Fruit fly (Drosophila melanogaster) whole organism, pupa: ENCODE data around the gene CG33306.

ENCODE experiments used
- CG13204 ChIP-seq: fragments of 200-800 bp; sonication (Bioruptor generic); optimal IDR thresholded peaks from 2 replicates; lab custom pipeline; 2018; ENCODE audit warnings: missing biosample characterization, mild to moderate bottlenecking, missing genetic modification characterization, moderate library complexity
- CG15710 ChIP-seq: fragments of 200-800 bp; sonication (Bioruptor generic); optimal IDR thresholded peaks from 2 replicates; lab custom pipeline; 2018; ENCODE audit warnings: missing biosample characterization, mild to moderate bottlenecking, missing genetic modification characterization, moderate library complexity
- CG34367 ChIP-seq: fragments of 200-800 bp; sonication (Bioruptor generic); optimal IDR thresholded peaks from 2 replicates; lab custom pipeline; 2018; ENCODE audit warnings: missing biosample characterization, mild to moderate bottlenecking, missing genetic modification characterization
- CG4496 ChIP-seq: fragments of 200-800 bp; sonication (Bioruptor generic); IDR thresholded peaks from 3 replicates; pipeline ENCODE4 v1.3.6; 2022; ENCODE audit warnings: missing biosample characterization, missing genetic modification characterization
- CG8301 ChIP-seq: fragments of 200-800 bp; sonication (Bioruptor generic); optimal IDR thresholded peaks from 2 replicates; lab custom pipeline; 2018; ENCODE audit warnings: missing biosample characterization, mild to moderate bottlenecking, missing genetic modification characterization
- Pif1A ChIP-seq: fragments of 200-800 bp; sonication (Bioruptor generic); optimal IDR thresholded peaks from 3 replicates; lab custom pipeline; 2016; ENCODE audit warnings: missing biosample characterization, missing genetic modification characterization

DNA sequence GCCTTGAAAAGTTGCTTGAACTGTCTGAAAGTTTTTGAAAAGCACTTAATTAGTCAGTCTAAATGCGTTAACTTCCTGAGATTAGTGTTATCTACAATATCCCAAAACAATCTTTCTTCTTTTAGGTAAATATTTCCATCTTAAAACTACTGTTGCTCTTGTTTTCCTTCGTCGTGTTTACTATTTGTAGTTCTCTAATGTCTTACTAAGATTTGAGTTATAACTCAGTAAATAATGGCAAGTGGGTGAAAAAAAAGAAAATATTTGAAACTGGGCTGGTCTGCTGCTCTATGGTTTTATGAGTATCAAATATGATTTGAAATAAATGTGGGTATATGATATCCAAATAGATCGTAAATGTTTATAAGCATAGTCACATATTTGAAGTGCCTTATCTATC lies 42.4 kb downstream of the CG33306 start:
- TF ChIP-seq CG34367 (tag; lab: Kevin White, UChicago) (no peak), CG4496 (no peak), CG15710 (tag; lab: Kevin White, UChicago) (no peak), CG8301 (no peak), Pif1A (GFP tag; lab: Kevin White, UChicago) (no peak), CG13204 (GFP tag; lab: Kevin White, UChicago) (no peak)
